Fruit fly (Drosophila melanogaster): Measurements from ENCODE around the gene CG12061.
A peak's percentile ranks its signal among the peaks of the same experiment; 100 is the strongest.

CG12061 gene

dm6 chrX:23097250-23097649 is 61.4 kb downstream of the CG12061 start:
- TF ChIP-seq slbo (GFP tag; IDR thresholded peaks at IDR 0.05) (peak; percentile 62; the same call in 1 of the 2 replicates), Ets97D (GFP tag; optimal IDR thresholded peaks at IDR 0.05) (no peak), CG7963 (GFP tag; IDR thresholded peaks at IDR 0.05; ENCODE audit: partially characterized antibody) (0 out of 3 replicates have a peak, but pooled peaks have one; percentile 36), CG32532 (GFP tag; IDR thresholded peaks at IDR 0.05) (peak; percentile 38; the same call in 1 of the 2 replicates), CG34224 (GFP tag; IDR thresholded peaks at IDR 0.05; ENCODE audit: partially characterized antibody) (peak; percentile 40; the same call in 1 of the 3 replicates), nerfin-2 (GFP tag; IDR thresholded peaks at IDR 0.05; ENCODE audit: partially characterized antibody) (no peak), ato (GFP tag; IDR thresholded peaks at IDR 0.05; ENCODE audit: partially characterized antibody) (no peak), zen2 (GFP tag; IDR thresholded peaks at IDR 0.05; ENCODE audit: partially characterized antibody) (peak; percentile 49; the same call in 1 of the 3 replicates), Neu2 (GFP tag; optimal IDR thresholded peaks at IDR 0.05; ENCODE audit: borderline replicate concordance) (no peak), lilli (GFP tag; optimal IDR thresholded peaks at IDR 0.05) (peak; percentile 20), inv (GFP tag; IDR thresholded peaks at IDR 0.05; ENCODE audit: partially characterized antibody) (peak; percentile 62), ssp (GFP tag; IDR thresholded peaks at IDR 0.05) (peak; percentile 85), CG31388 (GFP tag; optimal IDR thresholded peaks at IDR 0.05) (no peak), fru (optimal IDR thresholded peaks at IDR 0.05) (no peak), unc-4 (GFP tag; IDR thresholded peaks at IDR 0.05; ENCODE audit: partially characterized antibody) (peak; percentile 61; the same call in 1 of the 2 replicates), CG14710 (tag; optimal IDR thresholded peaks at IDR 0.05) (no peak), CG17568 (GFP tag; optimal IDR thresholded peaks at IDR 0.05) (no peak), CG4820 (GFP tag; optimal IDR thresholded peaks at IDR 0.05) (no peak), vnd (GFP tag; IDR thresholded peaks at IDR 0.05; ENCODE audit: partially characterized antibody) (peak; percentile 71), Elba2 (GFP tag; optimal IDR thresholded peaks at IDR 0.05) (no peak), CG30020 (tag; optimal IDR thresholded peaks at IDR 0.05) (peak; percentile 80), CG16813 (GFP tag; IDR thresholded peaks at IDR 0.05; ENCODE audit: partially characterized antibody) (peak; percentile 70), knrl (GFP tag; IDR thresholded peaks at IDR 0.05; ENCODE audit: partially characterized antibody) (peak; percentile 67; the same call in 2 of the 3 replicates), CG13287 (GFP tag; IDR thresholded peaks at IDR 0.05; ENCODE audit: partially characterized antibody) (peak; percentile 72), CG9932 (GFP tag; IDR thresholded peaks at IDR 0.05) (peak; percentile 57), CG14860 (GFP tag; IDR thresholded peaks at IDR 0.05; ENCODE audit: partially characterized antibody) (peak; percentile 51; the same call in 2 of the 3 replicates), CG17802 (tag; optimal IDR thresholded peaks at IDR 0.05) (peak; percentile 84), phol (tag; optimal IDR thresholded peaks at IDR 0.05) (no peak), ranshi (GFP tag; IDR thresholded peaks at IDR 0.05) (no peak), CG11247 (GFP tag; IDR thresholded peaks at IDR 0.05) (no peak), Oli (tag; optimal IDR thresholded peaks at IDR 0.05) (no peak), slou (GFP tag; optimal IDR thresholded peaks at IDR 0.05) (no peak), BEAF-32 (GFP tag; optimal IDR thresholded peaks at IDR 0.05) (peak; percentile 70), Scr (GFP tag; IDR thresholded peaks at IDR 0.05; ENCODE audit: partially characterized antibody) (peak; percentile 69), MTF-1 (GFP tag; optimal IDR thresholded peaks at IDR 0.05; ENCODE audit: borderline replicate concordance) (no peak), MESR4 (GFP tag; optimal IDR thresholded peaks at IDR 0.05) (peak; percentile 45), pzg (GFP tag; optimal IDR thresholded peaks at IDR 0.05) (peak; percentile 20), CG3995 (GFP tag; optimal IDR thresholded peaks at IDR 0.05) (peak; percentile 33), MBD-R2 (GFP tag; IDR thresholded peaks at IDR 0.05) (peak; percentile 27; the same call in 1 of the 2 replicates), CG31365 (tag; optimal IDR thresholded peaks at IDR 0.05) (no peak), wek (GFP tag; optimal IDR thresholded peaks at IDR 0.05) (no peak), Sry-δ (GFP tag; optimal IDR thresholded peaks at IDR 0.05) (peak; percentile 69), fd64A (GFP tag; optimal IDR thresholded peaks at IDR 0.05) (no peak), pb (GFP tag; optimal IDR thresholded peaks at IDR 0.05) (no peak), ro (GFP tag; IDR thresholded peaks at IDR 0.05) (no peak), bbx (GFP tag; IDR thresholded peaks at IDR 0.05; ENCODE audit: partially characterized antibody) (0 out of 2 replicates have a peak, but pooled peaks have one; percentile 26), Dp (GFP tag; optimal IDR thresholded peaks at IDR 0.05) (no peak), CG1603 (tag; optimal IDR thresholded peaks at IDR 0.05) (peak; percentile 8)
